Fruit fly (Drosophila melanogaster) whole organism, embryonic: ENCODE data around the gene Decay.

Source experiments
- Atf6 ChIP-seq: fragments of 200-800 bp; sonication (Bioruptor generic); IDR thresholded peaks from 2 replicates; pipeline ENCODE4 v1.3.6; 2022; ENCODE audit warnings: missing biosample characterization, missing genetic modification characterization
- BEAF-32 ChIP-seq: fragments of 200-800 bp; sonication (Bioruptor generic); optimal IDR thresholded peaks from 3 replicates; lab custom pipeline; 2017; ENCODE audit warnings: missing biosample characterization, missing genetic modification characterization, mild to moderate bottlenecking, moderate library complexity, missing genetic modification reagents
- Bdp1 ChIP-seq: fragments of 200-800 bp; sonication (Bioruptor generic); optimal IDR thresholded peaks from 3 replicates; lab custom pipeline; 2016; ENCODE audit warnings: missing biosample characterization, missing genetic modification characterization
- CG10147 ChIP-seq: fragments of 200-800 bp; sonication (Bioruptor generic); optimal IDR thresholded peaks from 2 replicates; lab custom pipeline; 2019; ENCODE audit warnings: missing biosample characterization, mild to moderate bottlenecking, missing genetic modification characterization, moderate library complexity
- CG10274 ChIP-seq: fragments of 200-800 bp; sonication (Bioruptor generic); optimal IDR thresholded peaks from 3 replicates; lab custom pipeline; 2017; ENCODE audit warnings: missing biosample characterization, mild to moderate bottlenecking, missing genetic modification characterization
- CG12155 ChIP-seq: fragments of 200-800 bp; sonication (Bioruptor generic); optimal IDR thresholded peaks from 3 replicates; lab custom pipeline; 2016; ENCODE audit warnings: missing biosample characterization, missing genetic modification characterization
- CG13287 ChIP-seq: fragments of 200-800 bp; sonication (Bioruptor generic); IDR thresholded peaks from 2 replicates; pipeline ENCODE4 v1.3.6; 2022; ENCODE audit warnings: missing biosample characterization, missing genetic modification characterization; ENCODE audit not compliant: partially characterized antibody
- CG15696 ChIP-seq: fragments of 200-800 bp; sonication (Bioruptor generic); optimal IDR thresholded peaks from 2 replicates; lab custom pipeline; 2019; ENCODE audit warnings: missing biosample characterization, mild to moderate bottlenecking, missing genetic modification characterization, moderate library complexity
- CG16815 ChIP-seq: fragments of 200-800 bp; sonication (Bioruptor generic); optimal IDR thresholded peaks from 3 replicates; lab custom pipeline; 2017; ENCODE audit warnings: missing biosample characterization, mild to moderate bottlenecking, missing genetic modification characterization
- CG17361 ChIP-seq: fragments of 200-800 bp; sonication (Bioruptor generic); IDR thresholded peaks from 3 replicates; pipeline ENCODE4 v1.3.6; 2022; ENCODE audit warnings: missing biosample characterization, missing genetic modification characterization
- CG17802 ChIP-seq: fragments of 200-800 bp; sonication (Bioruptor generic); optimal IDR thresholded peaks from 2 replicates; lab custom pipeline; 2018; ENCODE audit warnings: missing biosample characterization, mild to moderate bottlenecking, missing genetic modification characterization, moderate library complexity
- CG4328 ChIP-seq: fragments of 200-800 bp; sonication (Bioruptor generic); optimal IDR thresholded peaks from 3 replicates; lab custom pipeline; 2017; ENCODE audit warnings: missing biosample characterization, missing genetic modification reagents, missing genetic modification characterization
- CG43689 ChIP-seq: fragments of 200-800 bp; sonication (Bioruptor generic); IDR thresholded peaks from 2 replicates; pipeline ENCODE4 v1.3.6; 2022; ENCODE audit warnings: missing biosample characterization, missing genetic modification characterization
- CG4424 ChIP-seq: fragments of 200-800 bp; sonication (Bioruptor generic); optimal IDR thresholded peaks from 3 replicates; lab custom pipeline; 2016; ENCODE audit warnings: missing biosample characterization, missing genetic modification characterization
- CG5245 ChIP-seq: fragments of 200-800 bp; sonication (Bioruptor generic); optimal IDR thresholded peaks from 3 replicates; lab custom pipeline; 2016; ENCODE audit warnings: missing biosample characterization, missing genetic modification characterization
- CG6175 ChIP-seq: fragments of 200-800 bp; sonication (Bioruptor generic); IDR thresholded peaks from 3 replicates; pipeline ENCODE4 v1.3.6; 2022; ENCODE audit warnings: missing biosample characterization, missing genetic modification characterization
- CG7963 ChIP-seq: fragments of 200-800 bp; sonication (Bioruptor generic); IDR thresholded peaks from 3 replicates; pipeline ENCODE4 v1.3.6; 2022; ENCODE audit warnings: missing biosample characterization, missing genetic modification characterization; ENCODE audit not compliant: partially characterized antibody
- CG9817 ChIP-seq: fragments of 200-800 bp; sonication (Bioruptor generic); optimal IDR thresholded peaks from 2 replicates; lab custom pipeline; 2018; ENCODE audit warnings: missing biosample characterization, mild to moderate bottlenecking, missing genetic modification characterization, moderate library complexity
- CoRest ChIP-seq: fragments of 200-800 bp; sonication (Bioruptor generic); optimal IDR thresholded peaks from 3 replicates; lab custom pipeline; 2018; ENCODE audit warnings: missing biosample characterization, mild to moderate bottlenecking, missing genetic modification characterization, moderate library complexity
- D ChIP-seq, 2 experiments: fragments of 200-800 bp in 1 of 2; fragments of >200 bp in 1 of 2; sonication (Bioruptor generic) in 1 of 2; optimal IDR thresholded peaks; 2 replicates in 1 of 2; 3 replicates in 1 of 2; lab custom pipeline; 2017; ENCODE audit warnings: mild to moderate bottlenecking in 1 of 2, missing biosample characterization in 1 of 2, missing genetic modification characterization in 1 of 2, missing genetic modification reagents in 1 of 2
- D19A ChIP-seq: fragments of 200-800 bp; optimal IDR thresholded peaks from 3 replicates; lab custom pipeline; 2019; ENCODE audit warnings: missing biosample characterization, mild to moderate bottlenecking, missing genetic modification characterization, moderate library complexity
- Fer2 ChIP-seq: fragments of 200-800 bp; sonication (Bioruptor generic); optimal IDR thresholded peaks from 2 replicates; lab custom pipeline; 2018; ENCODE audit warnings: missing biosample characterization, mild to moderate bottlenecking, missing genetic modification characterization, moderate library complexity
- Fer3 ChIP-seq: fragments of 200-800 bp; sonication (Bioruptor generic); optimal IDR thresholded peaks from 2 replicates; lab custom pipeline; 2018; ENCODE audit warnings: missing biosample characterization, mild to moderate bottlenecking, missing genetic modification characterization, moderate library complexity
- HLH54F ChIP-seq: fragments of 200-800 bp; sonication (Bioruptor generic); optimal IDR thresholded peaks from 3 replicates; lab custom pipeline; 2016; ENCODE audit warnings: missing biosample characterization, missing genetic modification characterization
- Hr78 ChIP-seq, 2 experiments: fragments of 200-800 bp in 1 of 2; fragments of >200 bp in 1 of 2; sonication (Bioruptor generic) in 1 of 2; optimal IDR thresholded peaks; 2 replicates each; lab custom pipeline; 2017 to 2019; ENCODE audit warnings: missing biosample characterization in 2 of 2, missing genetic modification characterization in 2 of 2, mild to moderate bottlenecking in 1 of 2, moderate library complexity in 1 of 2
- Lpt ChIP-seq: fragments of >200 bp; optimal IDR thresholded peaks from 2 replicates; lab custom pipeline; 2018; ENCODE audit warnings: missing biosample characterization, missing genetic modification characterization
- MTF-1 ChIP-seq: fragments of 200-800 bp; sonication (Bioruptor generic); optimal IDR thresholded peaks from 2 replicates; lab custom pipeline; 2018; ENCODE audit warnings: missing biosample characterization, mild to moderate bottlenecking, missing genetic modification characterization, borderline replicate concordance
- Mes4 ChIP-seq: fragments of 200-800 bp; sonication (Bioruptor generic); optimal IDR thresholded peaks from 2 replicates; lab custom pipeline; 2016; ENCODE audit warnings: missing biosample characterization, missing genetic modification characterization
- Poxn ChIP-seq: fragments of 200-800 bp; sonication (Bioruptor generic); IDR thresholded peaks from 2 replicates; pipeline ENCODE4 v1.3.6; 2022; ENCODE audit warnings: missing biosample characterization, missing genetic modification characterization
- Sox102F ChIP-seq: fragments of 200-800 bp; sonication (Bioruptor generic); optimal IDR thresholded peaks from 2 replicates; lab custom pipeline; 2018; ENCODE audit warnings: missing biosample characterization, mild to moderate bottlenecking, missing genetic modification characterization, moderate library complexity
- Tbp ChIP-seq: fragments of >200 bp; optimal IDR thresholded peaks from 2 replicates; lab custom pipeline; 2018; ENCODE audit warnings: missing biosample characterization, missing genetic modification characterization
- YL-1 ChIP-seq: fragments of 200-800 bp; sonication (Bioruptor generic); optimal IDR thresholded peaks from 3 replicates; lab custom pipeline; 2017; ENCODE audit warnings: missing biosample characterization, mild to moderate bottlenecking, missing genetic modification characterization
- al ChIP-seq: fragments of 200-800 bp; sonication (Bioruptor generic); IDR thresholded peaks from 2 replicates; pipeline ENCODE4 v1.3.6; 2022; ENCODE audit warnings: missing biosample characterization, missing genetic modification characterization
- amos ChIP-seq: fragments of 200-800 bp; sonication (Bioruptor generic); IDR thresholded peaks from 2 replicates; pipeline ENCODE4 v1.3.6; 2022; ENCODE audit warnings: missing biosample characterization, missing genetic modification characterization; ENCODE audit not compliant: partially characterized antibody
- btn ChIP-seq: fragments of 200-800 bp; sonication (Bioruptor generic); optimal IDR thresholded peaks from 2 replicates; lab custom pipeline; 2016; ENCODE audit warnings: missing biosample characterization, missing genetic modification characterization
- croc ChIP-seq: fragments of 200-800 bp; sonication (Bioruptor generic); conservative IDR thresholded peaks from 3 replicates; pipeline ENCODE4 v1.3.6; 2022; ENCODE audit warnings: missing biosample characterization, missing genetic modification characterization
- dmrt99B ChIP-seq: fragments of 200-800 bp; sonication (Bioruptor generic); optimal IDR thresholded peaks from 2 replicates; lab custom pipeline; 2018; ENCODE audit warnings: missing biosample characterization, mild to moderate bottlenecking, missing genetic modification characterization, moderate library complexity
- ewg ChIP-seq: fragments of 200-800 bp; sonication (Bioruptor generic); optimal IDR thresholded peaks from 3 replicates; lab custom pipeline; 2017; ENCODE audit warnings: mild to moderate bottlenecking, missing biosample characterization, missing genetic modification reagents, missing genetic modification characterization
- fd3F ChIP-seq: fragments of 200-800 bp; sonication (Bioruptor generic); optimal IDR thresholded peaks from 2 replicates; lab custom pipeline; 2018; ENCODE audit warnings: missing biosample characterization, mild to moderate bottlenecking, missing genetic modification characterization, moderate library complexity
- ftz-f1 ChIP-seq: fragments of 200-800 bp; sonication (Bioruptor generic); optimal IDR thresholded peaks from 2 replicates; lab custom pipeline; 2016; ENCODE audit warnings: missing biosample characterization, missing genetic modification characterization
- gcm2 ChIP-seq: fragments of 200-800 bp; sonication (Bioruptor generic); optimal IDR thresholded peaks from 2 replicates; lab custom pipeline; 2016; ENCODE audit warnings: missing biosample characterization, missing genetic modification characterization
- gt ChIP-seq: fragments of 200-800 bp; sonication (Bioruptor generic); IDR thresholded peaks from 2 replicates; pipeline ENCODE4 v1.3.6; 2022; ENCODE audit warnings: missing biosample characterization, missing genetic modification characterization
- ind ChIP-seq: fragments of 200-800 bp; sonication (Bioruptor generic); optimal IDR thresholded peaks from 3 replicates; lab custom pipeline; 2016; ENCODE audit warnings: missing biosample characterization, missing genetic modification characterization
- sens ChIP-seq: fragments of 200-800 bp; sonication (Bioruptor generic); peaks from one replicate; lab custom pipeline; 2016; ENCODE audit warnings: missing biosample characterization, missing genetic modification characterization
- sna ChIP-seq: fragments of 200-800 bp; sonication (Bioruptor generic); IDR thresholded peaks from 2 replicates; pipeline ENCODE4 v1.3.6; 2022; ENCODE audit warnings: missing biosample characterization, missing genetic modification characterization; ENCODE audit not compliant: partially characterized antibody
- stc ChIP-seq: fragments of 200-800 bp; sonication (Bioruptor generic); IDR thresholded peaks from 2 replicates; pipeline ENCODE4 v1.3.6; 2022; ENCODE audit warnings: missing biosample characterization, missing genetic modification characterization
- wor ChIP-seq: fragments of 200-800 bp; sonication (Bioruptor generic); IDR thresholded peaks from 2 replicates; pipeline ENCODE4 v1.3.6; 2022; ENCODE audit warnings: missing biosample characterization, missing genetic modification characterization

The Decay gene

DNA sequence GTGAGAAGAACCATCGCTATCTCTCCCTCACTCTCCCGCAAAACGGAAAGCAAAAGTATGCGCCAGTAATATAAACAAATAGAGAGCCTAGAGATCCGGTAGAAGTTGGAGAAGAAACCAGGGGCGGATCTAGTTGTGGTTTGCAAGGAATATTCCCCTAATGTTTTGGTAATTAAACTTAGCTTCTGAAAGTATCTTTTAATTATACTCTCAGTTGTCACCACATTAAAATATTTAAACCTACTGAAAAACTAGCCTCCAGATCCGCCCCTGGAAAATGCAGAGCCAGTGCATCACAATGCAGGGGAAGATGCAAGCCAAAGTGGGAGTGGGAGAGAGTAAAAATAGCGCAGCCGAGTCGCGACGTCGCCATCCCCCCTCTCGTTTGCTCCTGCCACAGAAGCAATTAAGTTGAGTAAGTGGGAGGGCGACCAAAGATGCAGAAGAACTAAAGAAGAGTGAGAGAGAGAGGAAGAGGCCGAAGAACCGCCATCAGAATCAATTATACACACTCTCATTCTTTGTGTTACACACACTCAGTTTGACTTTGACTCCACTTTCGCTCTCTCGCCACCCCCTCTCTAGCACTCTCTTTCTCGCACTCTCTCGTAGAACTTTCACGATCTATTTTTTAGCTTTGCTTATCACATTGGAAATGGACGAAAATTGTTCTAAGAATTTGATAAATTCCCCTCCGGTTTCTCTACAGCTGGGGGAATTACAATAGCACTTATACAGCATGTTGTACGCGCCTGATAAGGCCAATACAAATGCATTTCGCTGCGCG lies 51.5 kb downstream of the Decay start (continued):
- TF ChIP-seq Bdp1 (GFP tag; lab: Kevin White, UChicago): peak; percentile 73
- TF ChIP-seq CG12155 (GFP tag; lab: Kevin White, UChicago): peak; percentile 83
- peak; percentile 83 for TF ChIP-seq CG43689 (GFP tag; lab: Robert Waterston, UW)
- peak; percentile 51; the same call in 1 of the 2 replicates for TF ChIP-seq amos (GFP tag; lab: Robert Waterston, UW)
- TF ChIP-seq ind: peak; percentile 94
- TF ChIP-seq CG4424 (GFP tag; lab: Kevin White, UChicago): peak; percentile 97
- peak; percentile 96 for TF ChIP-seq CG5245 (GFP tag; lab: Kevin White, UChicago)
- peak; percentile 75 for TF ChIP-seq al
- peak; percentile 92 for TF ChIP-seq CG17802 (tag; lab: Kevin White, UChicago)
- peak; percentile 99 for TF ChIP-seq sens (GFP tag; lab: Kevin White, UChicago)
- TF ChIP-seq Fer3 (tag; lab: Kevin White, UChicago): peak; percentile 88
- peak; percentile 73 for TF ChIP-seq fd3F
- peak; percentile 72 for TF ChIP-seq Atf6
- peak; percentile 95 for TF ChIP-seq CG9817 (tag; lab: Kevin White, UChicago)
- peak; percentile 97 for TF ChIP-seq Sox102F (GFP tag; lab: Kevin White, UChicago)
- TF ChIP-seq YL-1: peak; percentile 71
- peak; percentile 89 for TF ChIP-seq stc (GFP tag; lab: Robert Waterston, UW)
- peak; percentile 67 for TF ChIP-seq CG7963
- peak; percentile 70 for TF ChIP-seq CG10147 (GFP tag; lab: Kevin White, UChicago)
- TF ChIP-seq CG15696 (tag; lab: Kevin White, UChicago): peak; percentile 97
- peak; percentile 94 for TF ChIP-seq wor (GFP tag; lab: Robert Waterston, UW)
- peak; percentile 92 for TF ChIP-seq D19A (tag; lab: Kevin White, UChicago)
- TF ChIP-seq gt (GFP tag; lab: Robert Waterston, UW): peak; percentile 96
- TF ChIP-seq CG6175 (GFP tag; lab: Robert Waterston, UW): peak; percentile 68; the same call in 2 of the 3 replicates
- TF ChIP-seq D (optimal IDR thresholded peaks at IDR 0.05; lab: Kevin White, UChicago): no peak
- peak; percentile 97 for TF ChIP-seq D (GFP tag; optimal IDR thresholded peaks at IDR 0.05; lab: Kevin White, UChicago)
- TF ChIP-seq HLH54F (GFP tag; lab: Kevin White, UChicago): peak; percentile 78
- no peak for TF ChIP-seq CG13287 (GFP tag; lab: Robert Waterston, UW)
- peak; percentile 91 for TF ChIP-seq ewg (GFP tag; lab: Kevin White, UChicago)
- TF ChIP-seq sna (GFP tag; lab: Robert Waterston, UW): no peak
- no peak for TF ChIP-seq ftz-f1 (GFP tag; lab: Kevin White, UChicago)
- no peak for TF ChIP-seq BEAF-32
- TF ChIP-seq btn: peak; percentile 93
- peak; percentile 83 for TF ChIP-seq CG10274
- TF ChIP-seq CG16815 (GFP tag; lab: Kevin White, UChicago): peak; percentile 96
- TF ChIP-seq Hr78 (GFP tag; optimal IDR thresholded peaks at IDR 0.05; lab: Kevin White, UChicago): peak in 1 of 2 experiments; percentile 85
- TF ChIP-seq CG17361 (GFP tag; lab: Robert Waterston, UW): peak; percentile 97
- peak; percentile 86 for TF ChIP-seq Fer2
- TF ChIP-seq MTF-1 (GFP tag; lab: Kevin White, UChicago): peak; percentile 91
- peak; percentile 97 for TF ChIP-seq croc (GFP tag; lab: Robert Waterston, UW)
- peak; percentile 86 for TF ChIP-seq CG4328 (GFP tag; lab: Kevin White, UChicago)
- TF ChIP-seq Tbp (GFP tag; lab: Kevin White, UChicago): no peak
- peak; percentile 49; the same call in 1 of the 2 replicates for TF ChIP-seq Poxn (GFP tag; lab: Robert Waterston, UW)
- TF ChIP-seq gcm2: peak; percentile 6
- no peak for TF ChIP-seq Lpt (GFP tag; lab: Kevin White, UChicago)
- TF ChIP-seq Mes4 (GFP tag; lab: Kevin White, UChicago): peak; percentile 78
- TF ChIP-seq CoRest (tag; lab: Kevin White, UChicago): peak; percentile 95
- TF ChIP-seq dmrt99B (tag; lab: Kevin White, UChicago): peak; percentile 96
